Worm (Caenorhabditis elegans): Measurements from ENCODE around the gene clec-225.

The clec-225 gene

DNA sequence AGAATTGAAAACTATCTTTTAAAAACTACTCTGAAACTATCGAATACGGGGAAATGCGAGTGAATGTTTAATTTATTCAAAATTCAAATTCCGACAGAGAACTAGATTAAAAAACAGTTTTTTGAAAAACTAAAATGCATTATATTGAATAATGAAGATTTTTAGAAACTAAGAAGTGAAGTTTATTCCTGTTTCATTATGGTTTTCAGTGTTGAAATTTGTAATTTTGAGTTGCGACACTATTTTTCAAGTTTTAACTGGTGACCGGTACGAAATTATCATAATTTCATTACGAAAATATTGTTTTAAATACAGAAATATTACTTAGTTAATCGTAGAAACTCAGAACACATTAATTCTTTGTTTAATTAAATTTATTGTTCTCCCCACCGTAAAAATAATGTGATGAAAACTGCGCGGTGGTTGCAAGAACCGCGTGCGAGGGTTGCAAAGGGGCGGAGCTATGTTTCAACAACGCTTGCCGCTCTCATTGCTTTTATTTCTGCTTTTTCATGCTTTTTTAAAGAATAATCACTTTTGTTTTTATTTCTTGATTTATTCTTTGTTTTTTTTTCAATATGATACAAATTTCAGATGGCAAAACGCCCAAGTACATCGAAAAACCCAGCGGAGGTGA is 41.5 kb upstream of the clec-225 start, which contains the start of gene him-17 (continued):
- no peak for TF ChIP-seq hpl-2 (GFP tag; optimal IDR thresholded peaks at IDR 0.05)
- TF ChIP-seq tbx-2 (tag; optimal IDR thresholded peaks at IDR 0.05): peak; percentile 61
- TF ChIP-seq lin-13 (GFP tag; optimal IDR thresholded peaks at IDR 0.05): peak; percentile 23
- TF ChIP-seq ztf-4 (tag; optimal IDR thresholded peaks at IDR 0.05): no peak
- no peak for TF ChIP-seq lin-39 (tag; optimal IDR thresholded peaks at IDR 0.05)
- TF ChIP-seq hlh-17 (GFP tag; optimal IDR thresholded peaks at IDR 0.05; ENCODE audit: borderline replicate concordance): no peak
- no peak for TF ChIP-seq F16B12.6 (tag; optimal IDR thresholded peaks at IDR 0.05)
- peak; percentile 50 for TF ChIP-seq C16A3.4 (tag; optimal IDR thresholded peaks at IDR 0.05)
- TF ChIP-seq ceh-90 (tag; optimal IDR thresholded peaks at IDR 0.05): no peak
- no peak for TF ChIP-seq fos-1 (tag; optimal IDR thresholded peaks at IDR 0.05)
- no peak for TF ChIP-seq unc-30 (tag; optimal IDR thresholded peaks at IDR 0.05)
- no peak for TF ChIP-seq ceh-8 (GFP tag; optimal IDR thresholded peaks at IDR 0.05)
- no peak for TF ChIP-seq sptf-1 (tag; optimal IDR thresholded peaks at IDR 0.05)
- TF ChIP-seq ces-1 (GFP tag; optimal IDR thresholded peaks at IDR 0.05): no peak
- peak; percentile 33 to 45 for TF ChIP-seq lsy-2 (tag; optimal IDR thresholded peaks at IDR 0.05)
- peak; percentile 19 for TF ChIP-seq jun-1 (tag; optimal IDR thresholded peaks at IDR 0.05)

DNA sequence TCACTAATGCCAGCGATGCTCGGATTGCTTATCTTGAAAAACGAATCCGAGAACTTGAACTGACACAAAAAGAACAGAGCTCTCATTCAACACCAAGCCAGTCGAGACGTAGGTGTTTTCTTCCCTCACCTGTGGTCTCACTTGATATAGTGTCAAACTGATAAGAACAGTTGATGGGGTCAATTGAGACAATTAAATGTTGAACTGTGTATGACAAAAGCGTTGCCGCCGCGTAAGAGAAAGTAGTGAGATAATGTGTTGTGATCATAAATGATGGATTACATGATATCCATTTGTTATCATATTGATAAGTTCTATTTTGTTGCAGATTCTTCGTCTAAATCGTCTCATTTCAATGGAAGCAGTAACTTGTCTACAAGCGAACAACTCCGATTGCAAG is 39.0 kb upstream of the clec-225 start:
- TF ChIP-seq grh-1 (GFP tag; IDR thresholded peaks at IDR 0.05) (0 out of 2 replicates have a peak, but pooled peaks have one; percentile 17), elt-3 (tag; optimal IDR thresholded peaks at IDR 0.05) (peak in 5 of 6 experiments; percentile 34 to 86 (median 76)), xbp-1 (tag; optimal IDR thresholded peaks at IDR 0.05) (no peak), blmp-1 (tag; optimal IDR thresholded peaks at IDR 0.05) (peak; percentile 93)

DNA sequence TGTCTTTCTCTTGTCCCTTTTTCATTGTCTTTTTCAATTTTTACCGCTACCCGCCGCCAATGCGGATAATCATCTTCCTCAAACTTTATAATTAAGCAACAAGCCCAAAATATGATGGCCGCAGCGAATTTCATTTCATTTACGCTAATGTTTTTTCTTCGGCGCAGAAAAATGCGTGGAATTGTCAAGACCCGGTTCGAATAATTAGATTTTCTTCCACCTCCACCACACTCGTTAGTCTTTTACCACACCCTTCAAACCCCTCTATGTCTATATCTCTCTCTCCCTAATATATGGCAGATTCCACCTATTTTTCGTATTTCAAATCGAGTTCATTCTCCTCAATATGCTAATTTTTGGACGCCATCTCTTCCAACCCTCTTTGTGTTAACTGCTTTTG is 35.8 kb upstream of the clec-225 start:
- TF ChIP-seq lin-14 (GFP tag; optimal IDR thresholded peaks at IDR 0.05) (peak; percentile 40), fkh-8 (tag; optimal IDR thresholded peaks at IDR 0.05) (no peak), nhr-84 (tag; optimal IDR thresholded peaks at IDR 0.05) (no peak), ceh-82 (tag; optimal IDR thresholded peaks at IDR 0.05) (no peak), grh-1 (GFP tag; IDR thresholded peaks at IDR 0.05) (no peak), blmp-1 (tag; optimal IDR thresholded peaks at IDR 0.05) (peak; percentile 21), xbp-1 (tag; optimal IDR thresholded peaks at IDR 0.05) (no peak), C34B4.2 (tag; optimal IDR thresholded peaks at IDR 0.05) (no peak), nhr-237 (tag; optimal IDR thresholded peaks at IDR 0.05) (no peak)

ce11 chrV:13166582-13166981 is 31.9 kb upstream of the clec-225 start:
- TF ChIP-seq pag-3 (tag; optimal IDR thresholded peaks at IDR 0.05; ENCODE audit: borderline replicate concordance, insufficient read depth) (no peak), lin-14 (GFP tag; optimal IDR thresholded peaks at IDR 0.05) (peak; percentile 60)

DNA sequence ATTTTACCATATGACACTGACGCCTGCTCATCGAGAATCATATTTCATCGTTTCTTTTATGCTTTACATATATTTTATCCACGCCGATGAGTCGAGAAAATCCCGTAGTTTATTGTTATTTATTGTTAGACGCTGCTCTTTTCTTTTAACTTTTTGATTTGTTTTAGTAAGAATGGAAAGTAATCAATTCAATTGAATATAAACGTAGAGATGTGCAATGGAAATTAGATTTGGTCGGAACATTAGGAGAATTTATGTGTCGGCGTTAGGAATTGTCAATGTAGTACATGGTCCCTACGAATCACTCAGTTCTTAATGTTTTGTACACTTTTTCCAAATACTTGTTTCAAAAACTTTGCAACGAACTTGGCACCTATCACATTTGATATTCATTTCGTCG is 30.6 kb upstream of the clec-225 start:
- TF ChIP-seq mef-2 (tag; optimal IDR thresholded peaks at IDR 0.05): no peak
- peak; percentile 76 for TF ChIP-seq fkh-10 (GFP tag; optimal IDR thresholded peaks at IDR 0.05)
- no peak for TF ChIP-seq sptf-1 (tag; optimal IDR thresholded peaks at IDR 0.05)
- no peak for TF ChIP-seq nhr-77 (tag; optimal IDR thresholded peaks at IDR 0.05)
- TF ChIP-seq F16B12.6 (tag; optimal IDR thresholded peaks at IDR 0.05): no peak
- TF ChIP-seq nhr-28 (tag; optimal IDR thresholded peaks at IDR 0.05): no peak
- no peak for TF ChIP-seq unc-62 (GFP tag; optimal IDR thresholded peaks at IDR 0.05)
- no peak for TF ChIP-seq fkh-8 (tag; optimal IDR thresholded peaks at IDR 0.05)
- TF ChIP-seq alr-1 (tag; optimal IDR thresholded peaks at IDR 0.05; ENCODE audit: borderline replicate concordance): no peak
- no peak for TF ChIP-seq nhr-84 (tag; optimal IDR thresholded peaks at IDR 0.05)
- TF ChIP-seq grh-1 (GFP tag; IDR thresholded peaks at IDR 0.05): no peak
- no peak for TF ChIP-seq egl-27 (tag; optimal IDR thresholded peaks at IDR 0.05)
- no peak for TF ChIP-seq ama-1 (optimal IDR thresholded peaks at IDR 0.05)
- TF ChIP-seq lin-14 (GFP tag; optimal IDR thresholded peaks at IDR 0.05): peak; percentile 27
- TF ChIP-seq unc-30 (tag; optimal IDR thresholded peaks at IDR 0.05): no peak
- TF ChIP-seq fos-1 (tag; optimal IDR thresholded peaks at IDR 0.05): no peak
